Fruit fly (Drosophila melanogaster) whole organism, prepupa: ENCODE measurements around the gene Bicra.

ENCODE experiments used
- CG10631 ChIP-seq: fragments of 200-800 bp; sonication (Bioruptor generic); optimal IDR thresholded peaks from 2 replicates; lab custom pipeline; 2016; ENCODE audit warnings: missing biosample characterization, missing genetic modification characterization
- CG10669 ChIP-seq: fragments of 200-800 bp; sonication (Bioruptor generic); optimal IDR thresholded peaks from 3 replicates; lab custom pipeline; 2018; ENCODE audit warnings: missing biosample characterization, mild to moderate bottlenecking, missing genetic modification characterization, moderate library complexity
- CG15336 ChIP-seq: fragments of 200-800 bp; sonication (Bioruptor generic); IDR thresholded peaks from 2 replicates; pipeline ENCODE4 v1.3.6; 2022; ENCODE audit warnings: missing biosample characterization, missing genetic modification characterization
- CG1621 ChIP-seq: fragments of 200-800 bp; sonication (Bioruptor generic); optimal IDR thresholded peaks from 3 replicates; lab custom pipeline; 2018; ENCODE audit warnings: missing biosample characterization, mild to moderate bottlenecking, missing genetic modification characterization
- CG16779 ChIP-seq: fragments of 200-800 bp; sonication (Bioruptor generic); optimal IDR thresholded peaks from 3 replicates; lab custom pipeline; 2017; ENCODE audit warnings: missing biosample characterization, mild to moderate bottlenecking, missing genetic modification characterization
- CG3032 ChIP-seq: fragments of 200-800 bp; optimal IDR thresholded peaks from 2 replicates; lab custom pipeline; 2019; ENCODE audit warnings: missing biosample characterization, mild to moderate bottlenecking, missing genetic modification characterization, moderate library complexity
- CG32006 ChIP-seq: fragments of 200-800 bp; sonication (Bioruptor generic); optimal IDR thresholded peaks from 3 replicates; lab custom pipeline; 2017; ENCODE audit warnings: missing biosample characterization, mild to moderate bottlenecking, missing genetic modification characterization
- CG3919 ChIP-seq: fragments of 200-800 bp; sonication (Bioruptor generic); optimal IDR thresholded peaks from 3 replicates; lab custom pipeline; 2016; ENCODE audit warnings: missing biosample characterization, missing genetic modification characterization
- CG6163 ChIP-seq: fragments of 200-800 bp; sonication (Bioruptor generic); IDR thresholded peaks from 3 replicates; pipeline ENCODE4 v1.3.6; 2022; ENCODE audit warnings: missing biosample characterization, missing genetic modification characterization
- CG6808 ChIP-seq: fragments of 200-800 bp; sonication (Bioruptor generic); optimal IDR thresholded peaks from 3 replicates; lab custom pipeline; 2017; ENCODE audit warnings: missing biosample characterization, missing genetic modification characterization, mild to moderate bottlenecking, moderate library complexity, missing genetic modification reagents
- CG6854 ChIP-seq: fragments of 200-800 bp; sonication (Bioruptor generic); optimal IDR thresholded peaks from 2 replicates; lab custom pipeline; 2017; ENCODE audit warnings: missing biosample characterization, mild to moderate bottlenecking, missing genetic modification characterization
- CG7368 ChIP-seq: fragments of 200-800 bp; sonication (Bioruptor generic); optimal IDR thresholded peaks from 3 replicates; lab custom pipeline; 2016; ENCODE audit warnings: missing biosample characterization, missing genetic modification characterization
- CG8119 ChIP-seq: fragments of 200-800 bp; sonication (Bioruptor generic); IDR thresholded peaks from 3 replicates; pipeline ENCODE4 v1.3.6; 2022; ENCODE audit warnings: missing biosample characterization, missing genetic modification characterization
- CG8632 ChIP-seq: fragments of 200-800 bp; sonication (Bioruptor generic); optimal IDR thresholded peaks from 3 replicates; lab custom pipeline; 2016; ENCODE audit warnings: missing biosample characterization, missing genetic modification characterization
- CG9139 ChIP-seq: fragments of 200-800 bp; sonication (Bioruptor generic); optimal IDR thresholded peaks from 3 replicates; lab custom pipeline; 2017; ENCODE audit warnings: missing biosample characterization, mild to moderate bottlenecking, missing genetic modification characterization
- Eip75B ChIP-seq: fragments of 200-800 bp; sonication (Bioruptor generic); optimal IDR thresholded peaks from 3 replicates; lab custom pipeline; 2016; ENCODE audit warnings: missing biosample characterization, missing genetic modification characterization
- Eip78C ChIP-seq: fragments of 200-800 bp; sonication (Bioruptor generic); peaks from one replicate; lab custom pipeline; 2016; ENCODE audit warnings: missing biosample characterization, missing genetic modification characterization
- Ets21C ChIP-seq: fragments of 200-800 bp; sonication (Bioruptor generic); optimal IDR thresholded peaks from 3 replicates; lab custom pipeline; 2016; ENCODE audit warnings: missing biosample characterization, missing genetic modification characterization
- Ets96B ChIP-seq: fragments of 200-800 bp; optimal IDR thresholded peaks from 2 replicates; lab custom pipeline; 2019; ENCODE audit warnings: missing biosample characterization, mild to moderate bottlenecking, missing genetic modification characterization, moderate library complexity
- Gug ChIP-seq: fragments of 200-800 bp; sonication (Bioruptor generic); IDR thresholded peaks from 2 replicates; pipeline ENCODE4 v1.3.6; 2022; ENCODE audit warnings: missing biosample characterization, missing genetic modification characterization
- Hr38 ChIP-seq: sonication (Bioruptor generic); optimal IDR thresholded peaks from 2 replicates; lab custom pipeline; 2016; ENCODE audit warnings: missing biosample characterization, missing genetic modification characterization
- Lpt ChIP-seq: fragments of 200-800 bp; sonication (Bioruptor generic); optimal IDR thresholded peaks from 3 replicates; lab custom pipeline; 2016; ENCODE audit warnings: missing biosample characterization, missing genetic modification characterization
- OdsH ChIP-seq: fragments of 200-800 bp; sonication (Bioruptor generic); optimal IDR thresholded peaks from 3 replicates; lab custom pipeline; 2016; ENCODE audit warnings: missing biosample characterization, missing genetic modification characterization
- Smox ChIP-seq: fragments of 200-800 bp; sonication (Bioruptor generic); optimal IDR thresholded peaks from 3 replicates; lab custom pipeline; 2016; ENCODE audit warnings: missing biosample characterization, missing genetic modification characterization
- Sox14 ChIP-seq: fragments of 200-800 bp; sonication (Bioruptor generic); optimal IDR thresholded peaks from 3 replicates; lab custom pipeline; 2016; ENCODE audit warnings: missing biosample characterization, missing genetic modification characterization
- Sox15 ChIP-seq: fragments of 200-800 bp; sonication (Bioruptor generic); optimal IDR thresholded peaks from 3 replicates; lab custom pipeline; 2016; ENCODE audit warnings: missing biosample characterization, missing genetic modification characterization
- achi ChIP-seq: fragments of 200-800 bp; sonication (Bioruptor generic); optimal IDR thresholded peaks from 3 replicates; lab custom pipeline; 2016; ENCODE audit warnings: missing biosample characterization, missing genetic modification characterization
- dac ChIP-seq: fragments of 200-800 bp; sonication (Bioruptor generic); optimal IDR thresholded peaks from 2 replicates; lab custom pipeline; 2017; ENCODE audit warnings: missing biosample characterization, mild to moderate bottlenecking, missing genetic modification characterization
- dsx ChIP-seq: fragments of 200-800 bp; optimal IDR thresholded peaks from 3 replicates; lab custom pipeline; 2019; ENCODE audit warnings: missing biosample characterization, mild to moderate bottlenecking, missing genetic modification characterization, moderate library complexity; ENCODE audit not compliant: poor library complexity, severe bottlenecking
- eg ChIP-seq: fragments of 200-800 bp; sonication (Bioruptor generic); IDR thresholded peaks from 3 replicates; pipeline ENCODE4 v1.3.6; 2022; ENCODE audit warnings: missing biosample characterization, missing genetic modification characterization
- esn ChIP-seq: fragments of 200-800 bp; sonication (Bioruptor generic); optimal IDR thresholded peaks from 2 replicates; lab custom pipeline; 2016; ENCODE audit warnings: missing biosample characterization, mild to moderate bottlenecking, missing genetic modification characterization, moderate library complexity
- fd59A ChIP-seq: fragments of 200-800 bp; sonication (Bioruptor generic); optimal IDR thresholded peaks from 2 replicates; lab custom pipeline; 2017; ENCODE audit warnings: missing biosample characterization, mild to moderate bottlenecking, missing genetic modification characterization, missing genetic modification reagents
- fd85E ChIP-seq: fragments of 200-800 bp; sonication (Bioruptor generic); optimal IDR thresholded peaks from 3 replicates; lab custom pipeline; 2016; ENCODE audit warnings: missing biosample characterization, missing genetic modification characterization
- fkh ChIP-seq: fragments of 200-800 bp; sonication (Bioruptor generic); optimal IDR thresholded peaks from 3 replicates; lab custom pipeline; 2017; ENCODE audit warnings: missing biosample characterization, mild to moderate bottlenecking, missing genetic modification characterization, moderate library complexity
- net ChIP-seq: fragments of 200-800 bp; sonication (Bioruptor generic); optimal IDR thresholded peaks from 3 replicates; lab custom pipeline; 2016; ENCODE audit warnings: missing biosample characterization, missing genetic modification characterization
- spab ChIP-seq: fragments of 200-800 bp; sonication (Bioruptor generic); optimal IDR thresholded peaks from 2 replicates; lab custom pipeline; 2017; ENCODE audit warnings: missing biosample characterization, mild to moderate bottlenecking, missing genetic modification characterization, missing genetic modification reagents
- ss ChIP-seq, 2 experiments: fragments of 200-800 bp; sonication (Bioruptor generic); optimal IDR thresholded peaks; 2 replicates in 1 of 2; 3 replicates in 1 of 2; lab custom pipeline; 2017 to 2018; ENCODE audit warnings: mild to moderate bottlenecking in 2 of 2, missing biosample characterization in 2 of 2, missing genetic modification characterization in 2 of 2, moderate library complexity in 1 of 2
- svp ChIP-seq: fragments of 200-800 bp; sonication (Bioruptor generic); peaks from one replicate; lab custom pipeline; 2016; ENCODE audit warnings: missing biosample characterization, missing genetic modification characterization
- vri ChIP-seq: fragments of 200-800 bp; sonication (Bioruptor generic); optimal IDR thresholded peaks from 3 replicates; lab custom pipeline; 2016; ENCODE audit warnings: missing biosample characterization, mild to moderate bottlenecking, missing genetic modification characterization

Bicra gene

dm6 chr3R:29069208-29070072 is 6.6 kb downstream of the Bicra start:
- no peak for TF ChIP-seq Hr38 (GFP tag; lab: Kevin White, UChicago)
- peak; percentile 17 for TF ChIP-seq CG6854 (GFP tag; lab: Kevin White, UChicago)
- no peak for TF ChIP-seq Gug (GFP tag; lab: Robert Waterston, UW)
- peak; percentile 47 for TF ChIP-seq svp
- 0 out of 3 replicates have a peak, but pooled peaks have one; percentile 0 for TF ChIP-seq eg
- TF ChIP-seq Eip78C (GFP tag; lab: Kevin White, UChicago), result peak; percentile 30
- TF ChIP-seq, all 60 proteins: peak for 4

dm6 chr3R:29071141-29071540 is 8.3 kb downstream of the Bicra start:
- TF ChIP-seq Sox15 (no peak), dac (GFP tag; lab: Kevin White, UChicago) (no peak), Smox (GFP tag; lab: Kevin White, UChicago) (no peak), vri (GFP tag; lab: Kevin White, UChicago) (peak; percentile 17), Ets21C (GFP tag; lab: Kevin White, UChicago) (no peak), CG9139 (GFP tag; lab: Kevin White, UChicago) (no peak), svp (peak; percentile 40), fkh (GFP tag; lab: Kevin White, UChicago) (peak; percentile 66), CG6163 (no peak)

- no peak for TF ChIP-seq net (GFP tag; lab: Kevin White, UChicago)
- no peak for TF ChIP-seq Smox (GFP tag; lab: Kevin White, UChicago)
- TF ChIP-seq esn (GFP tag; lab: Kevin White, UChicago), result no peak
- TF ChIP-seq CG6163, result peak; percentile 63; the same call in 2 of the 3 replicates
- TF ChIP-seq fd59A (GFP tag; lab: Kevin White, UChicago), result no peak
- no peak for TF ChIP-seq Ets21C (GFP tag; lab: Kevin White, UChicago)
- TF ChIP-seq dsx (GFP tag; lab: Kevin White, UChicago), result peak; percentile 35
- TF ChIP-seq CG8632 (GFP tag; lab: Kevin White, UChicago), result no peak
- TF ChIP-seq fkh (GFP tag; lab: Kevin White, UChicago), result no peak
- peak; percentile 52 for TF ChIP-seq Ets96B (tag; lab: Kevin White, UChicago)
- peak; percentile 40 for TF ChIP-seq Sox14 (GFP tag; lab: Kevin White, UChicago)
- TF ChIP-seq spab (GFP tag; lab: Kevin White, UChicago), result no peak
- peak; percentile 22 for TF ChIP-seq OdsH (GFP tag; lab: Kevin White, UChicago)
- TF ChIP-seq CG8119, result 0 out of 3 replicates have a peak, but pooled peaks have one; percentile 27
- TF ChIP-seq CG3032, result peak; percentile 43
- TF ChIP-seq Eip75B (GFP tag; lab: Kevin White, UChicago), result peak; percentile 21
- peak; percentile 5 for TF ChIP-seq CG10631 (GFP tag; lab: Kevin White, UChicago)
- TF ChIP-seq achi, result peak; percentile 12
- TF ChIP-seq CG32006 (GFP tag; lab: Kevin White, UChicago), result peak; percentile 19
- peak; percentile 24 for TF ChIP-seq CG10669
- no peak for TF ChIP-seq fd85E
- no peak for TF ChIP-seq CG16779 (tag; lab: Kevin White, UChicago)
- TF ChIP-seq CG1621 (tag; lab: Kevin White, UChicago), result no peak
- peak; percentile 14 for TF ChIP-seq CG6808 (GFP tag; lab: Kevin White, UChicago)
- peak; percentile 65 for TF ChIP-seq Eip78C (GFP tag; lab: Kevin White, UChicago)
- TF ChIP-seq CG6854 (GFP tag; lab: Kevin White, UChicago), result no peak
- TF ChIP-seq CG3919, result peak; percentile 34
- TF ChIP-seq CG7368 (GFP tag; lab: Kevin White, UChicago), result no peak
- TF ChIP-seq ss (GFP tag; optimal IDR thresholded peaks at IDR 0.05; lab: Kevin White, UChicago), result peak in 1 of 2 experiments; percentile 17
- 0 out of 2 replicates have a peak, but pooled peaks have one; percentile 8 for TF ChIP-seq CG15336 (GFP tag; lab: Robert Waterston, UW)
- TF ChIP-seq Lpt (GFP tag; lab: Kevin White, UChicago), result peak; percentile 52
These were observed 10.0 kb downstream of the Bicra start for dm6 chr3R:29072834-29073233.
